Fruit fly (Drosophila melanogaster): ENCODE data around the gene Atg14.

Gene Atg14

DNA sequence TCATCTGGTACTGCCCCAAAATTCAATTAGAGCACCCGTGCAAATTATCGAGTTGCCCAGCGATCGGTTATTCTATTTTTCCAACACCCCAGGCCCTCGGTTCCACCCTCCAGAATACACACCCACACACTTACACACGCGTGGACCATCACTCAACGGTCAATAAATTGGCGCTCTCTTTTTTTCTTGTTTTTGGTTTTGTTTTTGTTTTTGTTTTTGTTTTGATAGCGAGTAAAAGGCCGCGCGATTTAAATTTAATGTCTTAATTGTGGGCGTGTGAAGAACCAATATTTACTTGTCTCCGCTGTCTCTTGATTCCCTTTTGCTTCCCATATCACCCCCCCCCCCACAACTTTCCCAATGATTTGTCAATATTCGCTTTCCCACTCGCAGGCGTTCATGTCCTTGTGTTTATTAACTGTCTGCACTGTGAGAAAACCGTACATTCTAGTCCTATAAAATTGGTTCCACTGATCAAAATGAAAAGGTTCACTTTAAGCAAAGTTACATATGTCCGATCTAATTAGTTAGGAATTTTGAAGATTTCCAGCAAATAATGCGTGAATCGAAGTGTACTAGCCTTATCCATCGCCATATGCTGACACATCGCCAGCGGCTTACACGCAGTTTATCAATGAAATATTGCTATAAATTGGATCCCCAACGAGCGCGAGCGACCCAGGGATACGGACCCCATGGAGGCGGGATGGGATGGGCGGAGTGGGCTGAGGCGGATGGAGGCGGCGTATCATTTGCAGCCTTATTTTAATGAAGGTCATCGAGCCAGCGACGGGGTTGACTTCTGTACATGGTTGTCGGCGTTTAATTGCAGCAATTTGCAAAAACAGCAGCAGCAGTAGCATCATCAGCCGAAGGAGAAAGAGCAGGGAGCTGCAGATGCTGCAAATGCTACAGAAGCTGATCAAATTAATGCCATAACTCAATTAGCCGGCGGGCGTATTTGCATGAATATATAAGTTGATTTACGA lies 23.9 kb downstream of the Atg14 start:
- TF ChIP-seq psq (optimal IDR thresholded peaks at IDR 0.05) (no peak), pan (optimal IDR thresholded peaks at IDR 0.05) (no peak), Dll (optimal IDR thresholded peaks at IDR 0.05) (no peak), CG8478 (optimal IDR thresholded peaks at IDR 0.05) (no peak), EcR (GFP tag; optimal IDR thresholded peaks at IDR 0.05) (no peak), usp (GFP tag; optimal IDR thresholded peaks at IDR 0.05) (no peak)

DNA sequence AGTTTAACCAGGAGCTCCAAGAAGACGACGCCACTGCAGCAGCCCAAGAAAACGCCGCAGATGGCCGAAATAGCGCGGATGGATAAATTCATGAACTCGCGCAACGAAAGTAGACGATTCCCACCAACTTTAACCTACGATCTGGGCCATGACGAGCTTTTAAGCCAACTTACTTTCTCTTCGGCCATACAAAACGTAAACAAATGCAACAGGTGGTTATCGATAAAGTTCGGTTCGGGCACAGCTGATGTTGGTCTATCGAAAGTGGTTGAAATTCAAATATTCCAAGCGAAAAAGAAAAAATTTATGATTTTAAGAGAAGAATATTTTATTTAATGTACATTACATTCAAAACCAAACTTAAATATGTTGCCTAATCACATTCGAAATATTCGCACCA lies 30.5 kb downstream of the Atg14 start, which contains the start of gene CG14511:
Gene CG14511 (minus strand): TSS at position 184 of the 400 bp plus-strand sequence.
- TF ChIP-seq pan (optimal IDR thresholded peaks at IDR 0.05): no peak

DNA sequence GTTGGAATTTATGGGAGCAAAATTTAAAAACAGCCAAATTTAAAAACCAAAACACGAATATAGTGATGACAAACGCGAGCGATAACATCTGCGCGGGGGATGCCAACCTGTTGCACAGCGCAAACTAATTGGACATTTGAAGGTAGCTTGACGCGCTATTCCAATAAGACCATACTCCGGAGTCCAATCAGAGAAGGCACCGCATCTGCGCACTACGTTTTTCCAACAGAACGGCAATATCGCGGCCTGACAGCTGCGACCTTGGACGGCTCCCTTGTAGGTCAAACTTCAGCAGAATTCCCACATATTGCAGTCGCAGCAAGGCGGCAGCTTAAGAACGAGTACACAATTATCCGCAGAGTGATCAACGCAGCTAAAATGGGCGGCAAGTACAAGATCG lies 31.9 kb downstream of the Atg14 start, which contains the start of the genes CG11882 and Pglym78:
Gene CG11882 (minus strand): TSS at position 101 of the 400 bp plus-strand sequence.
Gene Pglym78 (plus strand): TSS at position 177 of the 400 bp plus-strand sequence.
- TF ChIP-seq usp (GFP tag; optimal IDR thresholded peaks at IDR 0.05) (no peak), EcR (GFP tag; optimal IDR thresholded peaks at IDR 0.05) (no peak)

DNA sequence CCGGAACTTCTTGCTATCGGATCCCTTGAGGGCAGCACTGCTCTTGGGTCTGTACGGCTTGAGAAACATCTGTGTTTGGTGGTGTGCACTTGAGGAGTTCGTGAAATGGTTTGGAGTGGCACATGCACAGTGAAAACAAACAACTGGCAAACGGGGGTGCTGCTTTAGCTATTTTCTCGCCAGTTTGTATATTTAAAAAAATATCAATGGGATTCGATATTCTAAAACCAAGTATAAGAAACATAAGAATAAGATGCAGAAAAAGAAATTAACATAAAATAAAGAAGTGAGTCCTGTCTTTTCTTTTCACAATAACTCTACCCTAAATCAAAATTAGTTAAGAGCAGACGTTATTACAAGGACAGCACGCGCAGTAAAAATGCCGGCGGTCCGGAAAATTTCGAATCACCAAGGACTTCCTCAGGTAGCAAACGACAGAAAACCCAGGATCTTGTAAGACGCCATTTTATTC lies 35.5 kb downstream of the Atg14 start, which contains the start of gene eIF2D:
Gene eIF2D (minus strand): TSS at position 174 of the 472 bp plus-strand sequence.
- no peak for TF ChIP-seq usp (GFP tag; optimal IDR thresholded peaks at IDR 0.05)
- TF ChIP-seq Dll (optimal IDR thresholded peaks at IDR 0.05): no peak
- TF ChIP-seq pan (optimal IDR thresholded peaks at IDR 0.05): no peak
- TF ChIP-seq psq (optimal IDR thresholded peaks at IDR 0.05): no peak
- no peak for TF ChIP-seq EcR (GFP tag; optimal IDR thresholded peaks at IDR 0.05)
- TF ChIP-seq CG8478 (optimal IDR thresholded peaks at IDR 0.05): no peak

DNA sequence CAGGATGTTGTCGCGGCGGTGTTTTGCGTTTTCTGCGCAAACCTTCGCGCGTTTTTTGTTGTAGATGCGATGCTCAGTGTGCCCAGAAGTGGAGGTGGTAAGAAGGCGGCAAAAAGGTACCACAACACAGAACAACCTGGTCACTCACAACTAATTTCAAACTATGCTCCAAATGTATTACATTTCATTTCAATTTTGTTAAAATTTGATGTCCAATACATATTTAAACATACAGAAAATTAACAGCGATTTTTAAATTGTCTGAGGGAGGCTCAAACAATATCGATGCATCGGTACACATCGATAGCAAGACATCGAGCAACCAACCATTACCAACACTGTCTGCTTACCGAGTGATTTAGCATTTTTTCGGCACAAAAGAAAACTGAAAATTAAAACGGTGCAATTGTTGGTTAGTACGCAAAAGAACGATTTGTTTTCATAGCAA lies 37.0 kb downstream of the Atg14 start, which contains the start of the genes Slbp and Rpn2:
Gene Slbp (minus strand): TSS at position 70 of the 448 bp plus-strand sequence.
Gene Rpn2 (plus strand): TSS at position 328 of the 448 bp plus-strand sequence.
- TF ChIP-seq Dll (optimal IDR thresholded peaks at IDR 0.05): no peak
- no peak for TF ChIP-seq pan (optimal IDR thresholded peaks at IDR 0.05)
- TF ChIP-seq EcR (GFP tag; optimal IDR thresholded peaks at IDR 0.05): no peak
- TF ChIP-seq usp (GFP tag; optimal IDR thresholded peaks at IDR 0.05): no peak
- TF ChIP-seq CG8478 (optimal IDR thresholded peaks at IDR 0.05): no peak
- TF ChIP-seq psq (optimal IDR thresholded peaks at IDR 0.05): no peak

DNA sequence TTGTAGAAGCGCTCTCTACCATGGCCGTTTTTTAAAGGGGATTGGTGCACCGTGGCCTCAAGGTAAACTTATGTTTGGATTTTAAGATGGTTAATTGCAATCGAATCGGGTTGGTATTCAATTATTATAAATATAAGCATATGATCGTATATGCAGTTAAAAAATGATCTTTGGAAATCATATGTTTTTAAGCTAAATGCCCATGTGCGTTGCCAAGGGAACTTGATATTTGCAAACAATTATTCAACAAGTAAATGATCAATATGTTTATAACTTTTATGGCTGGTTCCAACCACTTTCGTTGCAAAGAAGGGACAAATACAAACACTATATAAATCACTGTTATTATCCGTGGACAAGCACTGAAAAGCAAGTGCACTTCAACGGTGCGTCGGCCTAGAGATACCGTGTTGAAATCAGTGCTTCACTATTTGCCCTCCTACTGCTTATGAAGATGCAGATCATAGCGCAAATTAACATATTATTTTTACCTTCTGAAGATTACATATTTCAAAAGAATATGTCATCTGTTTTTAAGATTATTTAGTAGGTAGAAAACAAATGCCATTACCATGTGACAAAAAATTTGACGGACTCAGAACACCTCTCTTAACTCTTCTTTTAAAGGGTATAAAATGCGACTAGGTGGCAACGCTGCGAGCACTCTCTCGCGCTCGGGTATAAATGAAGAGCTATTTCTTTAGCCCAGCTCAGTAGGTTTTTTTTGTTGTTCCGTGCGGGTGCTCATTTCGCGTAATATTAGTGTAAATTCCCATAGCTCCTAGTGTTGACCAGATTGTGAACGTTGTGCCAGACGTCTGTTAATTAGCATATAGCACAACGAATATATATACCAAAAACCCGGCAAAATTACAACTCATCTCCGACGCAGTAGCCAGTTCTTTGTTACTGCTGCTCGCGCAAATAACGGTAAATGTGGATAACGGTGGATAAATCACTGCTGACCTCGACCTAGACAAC lies 41.5 kb downstream of the Atg14 start, which contains the start of gene rdog:
Gene rdog (plus strand): TSS at position 705 of the 981 bp plus-strand sequence.
- TF ChIP-seq EcR (GFP tag; optimal IDR thresholded peaks at IDR 0.05): no peak
- no peak for TF ChIP-seq Dll (optimal IDR thresholded peaks at IDR 0.05)
- peak; percentile 97 for TF ChIP-seq pan (optimal IDR thresholded peaks at IDR 0.05)

DNA sequence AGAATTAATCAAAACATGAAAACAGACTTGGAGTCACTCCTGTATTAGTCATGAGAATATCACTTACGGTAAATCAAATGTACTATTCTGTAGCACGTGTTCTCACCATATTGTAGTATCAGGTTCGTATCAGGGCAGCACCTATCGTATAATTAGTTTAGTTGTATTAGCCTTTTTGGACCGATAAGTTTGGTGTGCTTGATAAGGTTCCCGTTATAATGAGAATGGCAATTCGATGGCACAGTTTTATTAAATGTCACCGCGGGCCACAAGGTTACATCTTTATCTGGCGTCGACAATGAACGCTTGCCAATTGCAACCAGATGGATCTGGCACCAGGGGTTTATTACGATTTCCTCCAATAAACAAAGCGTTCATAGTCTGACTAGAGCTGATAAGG lies 42.5 kb downstream of the Atg14 start:
- TF ChIP-seq psq (optimal IDR thresholded peaks at IDR 0.05) (no peak), usp (GFP tag; optimal IDR thresholded peaks at IDR 0.05) (no peak), EcR (GFP tag; optimal IDR thresholded peaks at IDR 0.05) (no peak), CG8478 (optimal IDR thresholded peaks at IDR 0.05) (no peak), Dll (optimal IDR thresholded peaks at IDR 0.05) (no peak), pan (optimal IDR thresholded peaks at IDR 0.05) (no peak)

DNA sequence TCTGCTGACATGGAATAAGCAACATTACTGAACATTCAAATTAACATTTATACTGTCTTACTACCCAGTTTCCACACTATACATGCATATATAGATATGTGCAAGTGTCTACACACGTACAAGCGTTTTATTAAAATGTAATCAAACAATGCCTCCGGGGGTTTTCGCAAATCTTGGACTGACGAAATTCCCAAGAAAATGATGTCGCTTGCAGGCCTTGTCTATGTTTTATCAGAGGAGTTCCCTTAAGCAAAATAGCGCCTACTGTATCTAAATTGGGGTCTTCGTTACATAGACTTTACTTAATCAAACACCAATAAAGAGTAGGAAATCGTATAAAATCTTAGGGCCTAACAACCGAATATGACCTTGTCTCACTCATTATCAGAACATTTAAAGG lies 43.4 kb downstream of the Atg14 start:
- TF ChIP-seq pan (optimal IDR thresholded peaks at IDR 0.05) (no peak), psq (optimal IDR thresholded peaks at IDR 0.05) (no peak), EcR (GFP tag; optimal IDR thresholded peaks at IDR 0.05) (no peak), CG8478 (optimal IDR thresholded peaks at IDR 0.05) (no peak), usp (GFP tag; optimal IDR thresholded peaks at IDR 0.05) (no peak), Dll (optimal IDR thresholded peaks at IDR 0.05) (no peak)

DNA sequence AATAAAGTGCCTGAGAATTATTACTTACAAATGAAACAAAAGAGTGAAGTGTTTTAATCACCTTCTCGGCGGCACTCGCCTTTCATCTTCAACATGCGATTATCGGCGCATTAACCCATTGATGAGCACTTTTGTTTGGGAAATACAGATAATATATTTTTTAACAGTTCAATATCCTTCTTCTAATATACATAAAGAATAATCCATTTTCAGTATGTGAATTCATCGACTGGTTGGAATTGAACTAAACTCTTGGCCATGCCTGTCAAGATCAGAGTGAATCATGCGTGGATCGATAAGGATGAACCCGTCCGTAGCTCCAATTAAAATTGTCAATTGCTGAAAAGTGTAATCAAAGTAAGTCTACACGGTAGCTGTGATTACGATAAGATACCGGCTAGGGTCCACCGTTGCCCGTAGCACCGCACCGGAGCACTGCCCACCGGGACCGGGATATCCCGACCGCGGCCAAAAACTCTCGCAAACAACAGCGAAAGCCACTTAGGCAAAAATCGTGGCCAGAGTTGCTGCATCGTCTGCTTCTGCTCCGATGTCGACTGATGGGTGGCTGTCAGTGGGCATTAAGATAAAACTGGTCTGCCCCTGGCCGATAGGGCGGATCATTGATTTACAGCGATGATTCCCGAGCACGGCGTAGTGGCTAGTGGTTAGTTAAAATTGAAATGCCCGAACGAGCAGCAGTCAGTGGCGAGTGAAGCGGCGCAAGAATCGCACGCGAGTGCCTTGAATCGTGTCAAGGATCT lies 48.9 kb downstream of the Atg14 start, which contains the start of gene CG11898:
Gene CG11898 (plus strand): TSS at position 714 of the 764 bp plus-strand sequence.
- TF ChIP-seq psq (optimal IDR thresholded peaks at IDR 0.05) (no peak), usp (GFP tag; optimal IDR thresholded peaks at IDR 0.05) (no peak), EcR (GFP tag; optimal IDR thresholded peaks at IDR 0.05) (no peak), CG8478 (optimal IDR thresholded peaks at IDR 0.05) (no peak), pan (optimal IDR thresholded peaks at IDR 0.05) (no peak), Dll (optimal IDR thresholded peaks at IDR 0.05) (no peak)

Measured in whole organism.